Worm (Caenorhabditis elegans) whole organism, young adult: Measurements from ENCODE around the gene srx-34.

ENCODE experiments used
- ceh-40 ChIP-seq: fragments of 200-800 bp; sonication (Bioruptor generic); IDR thresholded peaks from 2 replicates; pipeline ENCODE4 v1.3.6; 2022; ENCODE audit warnings: missing genetic modification characterization, missing compliant biosample characterization
- ekl-4 ChIP-seq: fragments of 200-800 bp; sonication (Bioruptor generic); IDR thresholded peaks from 2 replicates; pipeline ENCODE4 v1.3.6; 2022; ENCODE audit warnings: missing genetic modification reagents, missing genetic modification characterization, missing compliant biosample characterization
- lin-35 ChIP-seq, 3 experiments: fragments of 150-350 bp in 2 of 3; sonication (generic microtip) in 1 of 3; optimal IDR thresholded peaks; 2 replicates each; lab custom pipeline; 2014 to 2018; ENCODE audit warnings: missing biosample characterization in 3 of 3, missing genetic modification characterization in 3 of 3, missing genetic modification reagents in 3 of 3
- nhr-90 ChIP-seq: sonication (generic microtip); optimal IDR thresholded peaks from 2 replicates; lab custom pipeline; 2016; ENCODE audit warnings: missing genotype, mild to moderate bottlenecking, missing genetic modification characterization, missing compliant biosample characterization
- zim-3 ChIP-seq: sonication (generic microtip); optimal IDR thresholded peaks from 2 replicates; lab custom pipeline; 2017; ENCODE audit warnings: mild to moderate bottlenecking, missing genetic modification characterization, moderate library complexity, missing compliant biosample characterization

- TF ChIP-seq ekl-4 (GFP tag; lab: Robert Waterston, UW) (no peak), ceh-40 (GFP tag; lab: Robert Waterston, UW) (no peak), lin-35 (GFP tag; optimal IDR thresholded peaks at IDR 0.05; lab: Kevin White, UChicago) (no peak), zim-3 (tag; lab: Kevin White, UChicago) (no peak), nhr-90 (tag; lab: Kevin White, UChicago) (no peak)
These were observed 46.6 kb upstream of the srx-34 start, which contains the start of gene ugt-36 for ce11 chrV:7166709-7167108.
